Fruit fly (Drosophila melanogaster) whole organism, prepupa: ENCODE measurements around the gene ninaC.

Experiments used
- Blimp-1 ChIP-seq: fragments of 200-800 bp; sonication (Bioruptor generic); optimal IDR thresholded peaks from 3 replicates; lab custom pipeline; 2017; ENCODE audit warnings: missing biosample characterization, missing genetic modification characterization, mild to moderate bottlenecking, moderate library complexity, missing genetic modification reagents
- CG10631 ChIP-seq: fragments of 200-800 bp; sonication (Bioruptor generic); optimal IDR thresholded peaks from 2 replicates; lab custom pipeline; 2016; ENCODE audit warnings: missing biosample characterization, missing genetic modification characterization
- CG10669 ChIP-seq: fragments of 200-800 bp; sonication (Bioruptor generic); optimal IDR thresholded peaks from 3 replicates; lab custom pipeline; 2018; ENCODE audit warnings: missing biosample characterization, mild to moderate bottlenecking, missing genetic modification characterization, moderate library complexity
- CG15336 ChIP-seq: fragments of 200-800 bp; sonication (Bioruptor generic); IDR thresholded peaks from 2 replicates; pipeline ENCODE4 v1.3.6; 2022; ENCODE audit warnings: missing biosample characterization, missing genetic modification characterization
- CG1621 ChIP-seq: fragments of 200-800 bp; sonication (Bioruptor generic); optimal IDR thresholded peaks from 3 replicates; lab custom pipeline; 2018; ENCODE audit warnings: missing biosample characterization, mild to moderate bottlenecking, missing genetic modification characterization
- CG3032 ChIP-seq: fragments of 200-800 bp; optimal IDR thresholded peaks from 2 replicates; lab custom pipeline; 2019; ENCODE audit warnings: missing biosample characterization, mild to moderate bottlenecking, missing genetic modification characterization, moderate library complexity
- CG31627 ChIP-seq: fragments of 200-800 bp; sonication (Bioruptor generic); optimal IDR thresholded peaks from 3 replicates; lab custom pipeline; 2016; ENCODE audit warnings: missing biosample characterization, missing genetic modification characterization
- CG34406 ChIP-seq: fragments of 200-800 bp; sonication (Bioruptor generic); optimal IDR thresholded peaks from 3 replicates; lab custom pipeline; 2016; ENCODE audit warnings: missing biosample characterization, missing genetic modification characterization
- CG3919 ChIP-seq: fragments of 200-800 bp; sonication (Bioruptor generic); optimal IDR thresholded peaks from 3 replicates; lab custom pipeline; 2016; ENCODE audit warnings: missing biosample characterization, missing genetic modification characterization
- CG4318 ChIP-seq: fragments of 200-800 bp; sonication (Bioruptor generic); optimal IDR thresholded peaks from 3 replicates; lab custom pipeline; 2017; ENCODE audit warnings: missing biosample characterization, mild to moderate bottlenecking, missing genetic modification characterization
- CG6163 ChIP-seq: fragments of 200-800 bp; sonication (Bioruptor generic); IDR thresholded peaks from 3 replicates; pipeline ENCODE4 v1.3.6; 2022; ENCODE audit warnings: missing biosample characterization, missing genetic modification characterization
- CG6792 ChIP-seq: fragments of 200-800 bp; sonication (Bioruptor generic); optimal IDR thresholded peaks from 3 replicates; lab custom pipeline; 2016; ENCODE audit warnings: missing biosample characterization, missing genetic modification characterization
- CG6808 ChIP-seq: fragments of 200-800 bp; sonication (Bioruptor generic); optimal IDR thresholded peaks from 3 replicates; lab custom pipeline; 2017; ENCODE audit warnings: missing biosample characterization, missing genetic modification characterization, mild to moderate bottlenecking, moderate library complexity, missing genetic modification reagents
- CG6854 ChIP-seq: fragments of 200-800 bp; sonication (Bioruptor generic); optimal IDR thresholded peaks from 2 replicates; lab custom pipeline; 2017; ENCODE audit warnings: missing biosample characterization, mild to moderate bottlenecking, missing genetic modification characterization
- CG7368 ChIP-seq: fragments of 200-800 bp; sonication (Bioruptor generic); optimal IDR thresholded peaks from 3 replicates; lab custom pipeline; 2016; ENCODE audit warnings: missing biosample characterization, missing genetic modification characterization
- CG8119 ChIP-seq: fragments of 200-800 bp; sonication (Bioruptor generic); IDR thresholded peaks from 3 replicates; pipeline ENCODE4 v1.3.6; 2022; ENCODE audit warnings: missing biosample characterization, missing genetic modification characterization
- CG8632 ChIP-seq: fragments of 200-800 bp; sonication (Bioruptor generic); optimal IDR thresholded peaks from 3 replicates; lab custom pipeline; 2016; ENCODE audit warnings: missing biosample characterization, missing genetic modification characterization
- Eip75B ChIP-seq: fragments of 200-800 bp; sonication (Bioruptor generic); optimal IDR thresholded peaks from 3 replicates; lab custom pipeline; 2016; ENCODE audit warnings: missing biosample characterization, missing genetic modification characterization
- Eip78C ChIP-seq: fragments of 200-800 bp; sonication (Bioruptor generic); peaks from one replicate; lab custom pipeline; 2016; ENCODE audit warnings: missing biosample characterization, missing genetic modification characterization
- Eip93F ChIP-seq: fragments of 200-800 bp; sonication (Bioruptor generic); optimal IDR thresholded peaks from 2 replicates; lab custom pipeline; 2016; ENCODE audit warnings: missing biosample characterization, mild to moderate bottlenecking, missing genetic modification characterization
- Ets21C ChIP-seq: fragments of 200-800 bp; sonication (Bioruptor generic); optimal IDR thresholded peaks from 3 replicates; lab custom pipeline; 2016; ENCODE audit warnings: missing biosample characterization, missing genetic modification characterization
- Gug ChIP-seq: fragments of 200-800 bp; sonication (Bioruptor generic); IDR thresholded peaks from 2 replicates; pipeline ENCODE4 v1.3.6; 2022; ENCODE audit warnings: missing biosample characterization, missing genetic modification characterization
- Hr38 ChIP-seq: sonication (Bioruptor generic); optimal IDR thresholded peaks from 2 replicates; lab custom pipeline; 2016; ENCODE audit warnings: missing biosample characterization, missing genetic modification characterization
- Hr39 ChIP-seq: fragments of 200-800 bp; sonication (Bioruptor generic); optimal IDR thresholded peaks from 2 replicates; lab custom pipeline; 2016; ENCODE audit warnings: missing biosample characterization, missing genetic modification characterization
- Lpt ChIP-seq: fragments of 200-800 bp; sonication (Bioruptor generic); optimal IDR thresholded peaks from 3 replicates; lab custom pipeline; 2016; ENCODE audit warnings: missing biosample characterization, missing genetic modification characterization
- Met ChIP-seq: fragments of 200-800 bp; sonication (Bioruptor generic); optimal IDR thresholded peaks from 3 replicates; lab custom pipeline; 2016; ENCODE audit warnings: missing biosample characterization, missing genetic modification characterization
- OdsH ChIP-seq: fragments of 200-800 bp; sonication (Bioruptor generic); optimal IDR thresholded peaks from 3 replicates; lab custom pipeline; 2016; ENCODE audit warnings: missing biosample characterization, missing genetic modification characterization
- Sox102F ChIP-seq: fragments of 200-800 bp; sonication (Bioruptor generic); optimal IDR thresholded peaks from 2 replicates; lab custom pipeline; 2016; ENCODE audit warnings: missing biosample characterization, mild to moderate bottlenecking, missing genetic modification characterization
- Sox15 ChIP-seq: fragments of 200-800 bp; sonication (Bioruptor generic); optimal IDR thresholded peaks from 3 replicates; lab custom pipeline; 2016; ENCODE audit warnings: missing biosample characterization, missing genetic modification characterization
- achi ChIP-seq: fragments of 200-800 bp; sonication (Bioruptor generic); optimal IDR thresholded peaks from 3 replicates; lab custom pipeline; 2016; ENCODE audit warnings: missing biosample characterization, missing genetic modification characterization
- acj6 ChIP-seq: fragments of 200-800 bp; sonication (Bioruptor generic); optimal IDR thresholded peaks from 3 replicates; lab custom pipeline; 2016; ENCODE audit warnings: missing biosample characterization, missing genetic modification characterization
- cyc ChIP-seq: fragments of 200-800 bp; sonication (Bioruptor generic); optimal IDR thresholded peaks from 3 replicates; lab custom pipeline; 2016; ENCODE audit warnings: missing biosample characterization, missing genetic modification characterization
- dac ChIP-seq: fragments of 200-800 bp; sonication (Bioruptor generic); optimal IDR thresholded peaks from 2 replicates; lab custom pipeline; 2017; ENCODE audit warnings: missing biosample characterization, mild to moderate bottlenecking, missing genetic modification characterization
- dsx ChIP-seq: fragments of 200-800 bp; optimal IDR thresholded peaks from 3 replicates; lab custom pipeline; 2019; ENCODE audit warnings: missing biosample characterization, mild to moderate bottlenecking, missing genetic modification characterization, moderate library complexity; ENCODE audit not compliant: poor library complexity, severe bottlenecking
- eg ChIP-seq: fragments of 200-800 bp; sonication (Bioruptor generic); IDR thresholded peaks from 3 replicates; pipeline ENCODE4 v1.3.6; 2022; ENCODE audit warnings: missing biosample characterization, missing genetic modification characterization
- lz ChIP-seq: fragments of 200-800 bp; sonication (Bioruptor generic); optimal IDR thresholded peaks from 3 replicates; lab custom pipeline; 2016; ENCODE audit warnings: missing biosample characterization, missing genetic modification characterization
- pdm3 ChIP-seq: fragments of 200-800 bp; sonication (Bioruptor generic); optimal IDR thresholded peaks from 3 replicates; lab custom pipeline; 2016; ENCODE audit warnings: missing biosample characterization, missing genetic modification characterization
- salr ChIP-seq, 2 experiments: fragments of 200-800 bp; sonication (Bioruptor generic); optimal IDR thresholded peaks; 3 replicates each; lab custom pipeline; 2016 to 2018; ENCODE audit warnings: missing biosample characterization in 2 of 2, missing genetic modification characterization in 2 of 2, mild to moderate bottlenecking in 1 of 2
- spab ChIP-seq: fragments of 200-800 bp; sonication (Bioruptor generic); optimal IDR thresholded peaks from 2 replicates; lab custom pipeline; 2017; ENCODE audit warnings: missing biosample characterization, mild to moderate bottlenecking, missing genetic modification characterization, missing genetic modification reagents
- ss ChIP-seq, 2 experiments: fragments of 200-800 bp; sonication (Bioruptor generic); optimal IDR thresholded peaks; 2 replicates in 1 of 2; 3 replicates in 1 of 2; lab custom pipeline; 2017 to 2018; ENCODE audit warnings: mild to moderate bottlenecking in 2 of 2, missing biosample characterization in 2 of 2, missing genetic modification characterization in 2 of 2, moderate library complexity in 1 of 2
- svp ChIP-seq: fragments of 200-800 bp; sonication (Bioruptor generic); peaks from one replicate; lab custom pipeline; 2016; ENCODE audit warnings: missing biosample characterization, missing genetic modification characterization
- topi ChIP-seq: fragments of 200-800 bp; sonication (Bioruptor generic); optimal IDR thresholded peaks from 3 replicates; lab custom pipeline; 2016; ENCODE audit warnings: missing biosample characterization, missing genetic modification characterization
- vri ChIP-seq: fragments of 200-800 bp; sonication (Bioruptor generic); optimal IDR thresholded peaks from 3 replicates; lab custom pipeline; 2016; ENCODE audit warnings: missing biosample characterization, mild to moderate bottlenecking, missing genetic modification characterization

Gene ninaC

dm6 chr2L:7407638-7408037 is 30.1 kb downstream of the ninaC start:
- TF ChIP-seq dac (GFP tag; lab: Kevin White, UChicago) (no peak), acj6 (GFP tag; lab: Kevin White, UChicago) (no peak), CG6163 (GFP tag; lab: Robert Waterston, UW) (no peak), Ets21C (no peak), CG4318 (GFP tag; lab: Kevin White, UChicago) (no peak), spab (GFP tag; lab: Kevin White, UChicago) (no peak), CG6854 (GFP tag; lab: Kevin White, UChicago) (no peak), Blimp-1 (GFP tag; lab: Kevin White, UChicago) (no peak), achi (GFP tag; lab: Kevin White, UChicago) (no peak), CG1621 (no peak), Gug (no peak), CG7368 (no peak), vri (GFP tag; lab: Kevin White, UChicago) (no peak)

- TF ChIP-seq CG6792: no peak
- TF ChIP-seq dsx: no peak
- TF ChIP-seq vri (GFP tag; lab: Kevin White, UChicago): no peak
- TF ChIP-seq CG34406: no peak
- no peak for TF ChIP-seq CG8119 (GFP tag; lab: Robert Waterston, UW)
- TF ChIP-seq CG31627 (GFP tag; lab: Kevin White, UChicago): no peak
- TF ChIP-seq salr (GFP tag; optimal IDR thresholded peaks at IDR 0.05; lab: Kevin White, UChicago): no peak
- no peak for TF ChIP-seq Eip93F (GFP tag; lab: Kevin White, UChicago)
- TF ChIP-seq OdsH (GFP tag; lab: Kevin White, UChicago): no peak
- no peak for TF ChIP-seq pdm3 (GFP tag; lab: Kevin White, UChicago)
- no peak for TF ChIP-seq CG3919
- no peak for TF ChIP-seq spab (GFP tag; lab: Kevin White, UChicago)
- TF ChIP-seq Gug: no peak
- TF ChIP-seq acj6 (GFP tag; lab: Kevin White, UChicago): no peak
- TF ChIP-seq CG6808 (GFP tag; lab: Kevin White, UChicago): no peak
- TF ChIP-seq dac (GFP tag; lab: Kevin White, UChicago): no peak
- TF ChIP-seq cyc: no peak
- TF ChIP-seq Hr38 (GFP tag; lab: Kevin White, UChicago): no peak
- TF ChIP-seq Met (GFP tag; lab: Kevin White, UChicago): no peak
- TF ChIP-seq CG1621: no peak
- TF ChIP-seq, all 60 proteins: peak for 0
Observed at dm6 chr2L:7409007-7409406, 31.5 kb downstream of the ninaC start.

- TF ChIP-seq Sox15 (GFP tag; lab: Kevin White, UChicago) (no peak), CG31627 (GFP tag; lab: Kevin White, UChicago) (no peak), cyc (no peak), CG8632 (GFP tag; lab: Kevin White, UChicago) (no peak), svp (GFP tag; lab: Kevin White, UChicago) (no peak), topi (GFP tag; lab: Kevin White, UChicago) (no peak), dac (GFP tag; lab: Kevin White, UChicago) (no peak), Eip75B (GFP tag; lab: Kevin White, UChicago) (no peak), Gug (no peak), Eip93F (GFP tag; lab: Kevin White, UChicago) (no peak), CG3032 (tag; lab: Kevin White, UChicago) (no peak), CG15336 (no peak), CG10631 (GFP tag; lab: Kevin White, UChicago) (no peak)
Observed at dm6 chr2L:7409602-7410001, 32.1 kb downstream of the ninaC start, which contains the start of gene CG5181. CG5181 (minus strand) TSS chr2L:7409809.

- TF ChIP-seq CG15336 (no peak), Sox102F (GFP tag; lab: Kevin White, UChicago) (no peak), CG10669 (GFP tag; lab: Kevin White, UChicago) (no peak), lz (GFP tag; lab: Kevin White, UChicago) (no peak), Eip78C (GFP tag; lab: Kevin White, UChicago) (no peak), svp (GFP tag; lab: Kevin White, UChicago) (no peak), CG8119 (GFP tag; lab: Robert Waterston, UW) (no peak), eg (GFP tag; lab: Robert Waterston, UW) (no peak), Lpt (no peak), Hr39 (GFP tag; lab: Kevin White, UChicago) (no peak), CG1621 (no peak), Blimp-1 (GFP tag; lab: Kevin White, UChicago) (no peak), CG4318 (GFP tag; lab: Kevin White, UChicago) (no peak), ss (GFP tag; optimal IDR thresholded peaks at IDR 0.05; lab: Kevin White, UChicago) (no peak), CG10631 (GFP tag; lab: Kevin White, UChicago) (no peak), dac (GFP tag; lab: Kevin White, UChicago) (no peak)
Observed at dm6 chr2L:7410609-7411008, 33.1 kb downstream of the ninaC start, which contains the start of gene CG15818. CG15818 (plus strand) TSS chr2L:7410909.
